Worm (Caenorhabditis elegans): ENCODE measurements around the gene gln-3.

- TF ChIP-seq alr-1 (tag; optimal IDR thresholded peaks at IDR 0.05): no peak
- TF ChIP-seq ama-1 (optimal IDR thresholded peaks at IDR 0.05): no peak
- no peak for TF ChIP-seq nhr-10 (tag; optimal IDR thresholded peaks at IDR 0.05)
- no peak for TF ChIP-seq skn-1 (tag; optimal IDR thresholded peaks at IDR 0.05)
- TF ChIP-seq elt-3 (tag; optimal IDR thresholded peaks at IDR 0.05): no peak
- no peak for TF ChIP-seq zag-1 (tag; optimal IDR thresholded peaks at IDR 0.05)
- no peak for TF ChIP-seq unc-62 (GFP tag; optimal IDR thresholded peaks at IDR 0.05)
- TF ChIP-seq ceh-82 (tag; optimal IDR thresholded peaks at IDR 0.05): no peak
- TF ChIP-seq elt-1 (tag; optimal IDR thresholded peaks at IDR 0.05): no peak
- TF ChIP-seq F13H6.1 (tag; optimal IDR thresholded peaks at IDR 0.05): no peak
- TF ChIP-seq unc-39 (tag; optimal IDR thresholded peaks at IDR 0.05): no peak
These were observed 29.4 kb upstream of the gln-3 start for ce11 chrIV:16199831-16200230.
